Worm (Caenorhabditis elegans) whole organism, L2 larva: ENCODE data around the gene hrg-10.

Experiments used
- C34F6.9 ChIP-seq: fragments of 150-350 bp; optimal IDR thresholded peaks from 2 replicates; lab custom pipeline; 2014; ENCODE audit warnings: missing biosample characterization, missing genetic modification characterization
- F13H6.1 ChIP-seq: sonication (generic microtip); optimal IDR thresholded peaks from 2 replicates; lab custom pipeline; 2016; ENCODE audit warnings: missing genetic modification characterization, missing compliant biosample characterization
- R02D3.7 ChIP-seq: fragments of 150-350 bp; optimal IDR thresholded peaks from 2 replicates; lab custom pipeline; 2014; ENCODE audit warnings: missing biosample characterization, missing genetic modification characterization
- Y55F3AM.14 ChIP-seq: fragments of 200-800 bp; sonication (Bioruptor generic); optimal IDR thresholded peaks from 2 replicates; lab custom pipeline; 2018; ENCODE audit warnings: mild to moderate bottlenecking, missing genetic modification characterization, missing compliant biosample characterization
- ZK546.5 ChIP-seq: sonication (generic microtip); optimal IDR thresholded peaks from 2 replicates; lab custom pipeline; 2017; ENCODE audit warnings: missing biosample characterization, missing genetic modification characterization
- aly-2 ChIP-seq: fragments of 150-350 bp; optimal IDR thresholded peaks from 2 replicates; lab custom pipeline; 2014; ENCODE audit warnings: missing biosample characterization, missing genetic modification characterization
- ama-1 ChIP-seq: fragments of 150-350 bp; optimal IDR thresholded peaks from 2 replicates; lab custom pipeline; 2018; ENCODE audit warnings: inconsistent platforms
- blmp-1 ChIP-seq: sonication (generic microtip); optimal IDR thresholded peaks from 2 replicates; lab custom pipeline; 2017; ENCODE audit warnings: missing genetic modification characterization, mild to moderate bottlenecking, missing compliant biosample characterization, antibody characterized with exemption, moderate library complexity; ENCODE audit not compliant: insufficient read depth
- ceh-82 ChIP-seq: fragments of 150-350 bp; optimal IDR thresholded peaks from 2 replicates; lab custom pipeline; 2014; ENCODE audit warnings: missing biosample characterization, missing genetic modification characterization
- crh-2 ChIP-seq: sonication (generic microtip); optimal IDR thresholded peaks from 2 replicates; lab custom pipeline; 2017; ENCODE audit warnings: missing biosample characterization, missing genetic modification characterization
- dmd-4 ChIP-seq: sonication (generic microtip); optimal IDR thresholded peaks from 2 replicates; lab custom pipeline; 2017; ENCODE audit warnings: missing biosample characterization, missing genetic modification characterization
- elt-1 ChIP-seq: fragments of 150-350 bp; optimal IDR thresholded peaks from 2 replicates; lab custom pipeline; 2014; ENCODE audit warnings: missing biosample characterization, missing genetic modification characterization
- elt-3 ChIP-seq: sonication (generic microtip); optimal IDR thresholded peaks from 2 replicates; lab custom pipeline; 2017; ENCODE audit warnings: missing biosample characterization, missing genetic modification characterization
- fos-1 ChIP-seq: fragments of 150-350 bp; optimal IDR thresholded peaks from 2 replicates; lab custom pipeline; 2014; ENCODE audit warnings: missing biosample characterization, missing genetic modification characterization
- gmeb-1 ChIP-seq: fragments of 150-350 bp; optimal IDR thresholded peaks from 2 replicates; lab custom pipeline; 2014; ENCODE audit warnings: missing biosample characterization, missing genetic modification characterization
- lin-11 ChIP-seq: fragments of 150-350 bp; sonication (generic microtip); optimal IDR thresholded peaks from 2 replicates; lab custom pipeline; 2014; ENCODE audit warnings: missing biosample characterization, missing genetic modification characterization, inconsistent platforms, mixed read lengths
- lin-13 ChIP-seq: fragments of 150-350 bp; optimal IDR thresholded peaks from 2 replicates; lab custom pipeline; 2014; ENCODE audit warnings: missing biosample characterization, missing genetic modification reagents, missing genetic modification characterization
- lsy-2 ChIP-seq, 2 experiments: fragments of 150-350 bp in 1 of 2; sonication (generic microtip) in 1 of 2; optimal IDR thresholded peaks; 2 replicates each; lab custom pipeline; 2014 to 2017; ENCODE audit warnings: missing biosample characterization in 2 of 2, missing genetic modification characterization in 2 of 2
- mab-5 ChIP-seq: fragments of 150-350 bp; optimal IDR thresholded peaks from 2 replicates; lab custom pipeline; 2014; ENCODE audit warnings: missing biosample characterization, missing genetic modification characterization
- mbf-1 ChIP-seq: sonication (generic microtip); optimal IDR thresholded peaks from 2 replicates; lab custom pipeline; 2017; ENCODE audit warnings: missing biosample characterization, missing genetic modification characterization
- nhr-10 ChIP-seq: sonication (generic microtip); optimal IDR thresholded peaks from 2 replicates; lab custom pipeline; 2017; ENCODE audit warnings: missing biosample characterization, missing genetic modification characterization
- nhr-12 ChIP-seq: fragments of 150-350 bp; optimal IDR thresholded peaks from 2 replicates; lab custom pipeline; 2014; ENCODE audit warnings: missing biosample characterization, missing genetic modification characterization
- nhr-129 ChIP-seq: fragments of 150-350 bp; optimal IDR thresholded peaks from 2 replicates; lab custom pipeline; 2014; ENCODE audit warnings: missing biosample characterization, missing genetic modification characterization
- nhr-21 ChIP-seq: fragments of 150-350 bp; optimal IDR thresholded peaks from 2 replicates; lab custom pipeline; 2014; ENCODE audit warnings: missing biosample characterization, missing genetic modification characterization
- nhr-23 ChIP-seq: fragments of 150-350 bp; optimal IDR thresholded peaks from 2 replicates; lab custom pipeline; 2014; ENCODE audit warnings: missing biosample characterization, missing genetic modification reagents, missing genetic modification characterization
- nhr-237 ChIP-seq: fragments of 150-350 bp; optimal IDR thresholded peaks from 2 replicates; lab custom pipeline; 2014; ENCODE audit warnings: missing biosample characterization, missing genetic modification characterization
- nhr-25 ChIP-seq: fragments of 150-350 bp; sonication (generic microtip); optimal IDR thresholded peaks from 3 replicates; lab custom pipeline; 2014; ENCODE audit warnings: missing biosample characterization, missing genetic modification characterization
- sem-4 ChIP-seq: fragments of 150-350 bp; optimal IDR thresholded peaks from 2 replicates; lab custom pipeline; 2014; ENCODE audit warnings: missing biosample characterization, missing genetic modification reagents, missing genetic modification characterization
- sma-3 ChIP-seq: sonication (generic microtip); optimal IDR thresholded peaks from 2 replicates; lab custom pipeline; 2016; ENCODE audit warnings: missing genetic modification reagents, missing genetic modification characterization, missing compliant biosample characterization
- sma-9 ChIP-seq, 2 experiments: fragments of 150-350 bp in 1 of 2; sonication (generic microtip) in 1 of 2; optimal IDR thresholded peaks; 2 replicates each; lab custom pipeline; 2014 to 2016; ENCODE audit warnings: missing genetic modification characterization in 2 of 2, mild to moderate bottlenecking in 1 of 2, missing biosample characterization in 1 of 2, missing compliant biosample characterization in 1 of 2, missing genetic modification reagents in 1 of 2, moderate library complexity in 1 of 2
- snpc-4 ChIP-seq: fragments of 150-350 bp; optimal IDR thresholded peaks from 2 replicates; lab custom pipeline; 2014; ENCODE audit warnings: missing biosample characterization, missing genetic modification characterization
- unc-55 ChIP-seq: fragments of 150-350 bp; sonication (generic microtip); optimal IDR thresholded peaks from 3 replicates; lab custom pipeline; 2014; ENCODE audit warnings: missing biosample characterization, missing genetic modification reagents, missing genetic modification characterization
- unc-62 ChIP-seq: fragments of 150-350 bp; optimal IDR thresholded peaks from 2 replicates; lab custom pipeline; 2014; ENCODE audit warnings: missing biosample characterization, missing genetic modification reagents, missing genetic modification characterization
- zag-1 ChIP-seq: fragments of 150-350 bp; optimal IDR thresholded peaks from 2 replicates; lab custom pipeline; 2014; ENCODE audit warnings: missing biosample characterization, missing genetic modification characterization
- ztf-1 ChIP-seq: fragments of 200-800 bp; sonication (Bioruptor generic); conservative IDR thresholded peaks from 2 replicates; pipeline ENCODE4 v1.3.6; 2022; ENCODE audit warnings: missing genetic modification characterization, missing compliant biosample characterization
- ztf-4 ChIP-seq: fragments of 150-350 bp; optimal IDR thresholded peaks from 2 replicates; lab custom pipeline; 2014; ENCODE audit warnings: missing biosample characterization, missing genetic modification characterization

The hrg-10 gene

DNA sequence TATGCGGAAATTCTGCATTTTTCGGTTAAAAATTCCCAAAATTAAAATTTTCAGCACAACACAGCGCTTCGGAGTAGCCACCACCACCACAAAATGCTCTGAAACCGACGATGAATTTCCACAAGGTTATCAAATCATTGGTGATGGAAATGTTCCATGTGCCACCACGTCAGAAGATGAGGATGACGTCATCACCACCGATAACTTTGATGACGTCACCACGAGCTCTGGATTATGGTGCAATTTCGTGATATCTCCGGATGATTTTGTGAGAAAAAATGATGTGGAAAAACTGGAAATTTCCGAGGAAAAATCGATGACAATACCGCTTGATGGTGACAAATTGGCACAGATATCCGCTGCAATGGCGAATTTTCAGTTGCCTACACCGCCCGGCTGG lies 35.9 kb upstream of the hrg-10 start:
- TF ChIP-seq ceh-82 (no peak), nhr-12 (tag; lab: Kevin White, UChicago) (no peak), crh-2 (tag; lab: Kevin White, UChicago) (no peak), zag-1 (tag; lab: Kevin White, UChicago) (no peak), aly-2 (tag; lab: Kevin White, UChicago) (no peak), elt-3 (tag; lab: Kevin White, UChicago) (no peak), ztf-4 (tag; lab: Kevin White, UChicago) (no peak), gmeb-1 (tag; lab: Kevin White, UChicago) (no peak), mbf-1 (tag; lab: Kevin White, UChicago) (no peak), mab-5 (tag; lab: Kevin White, UChicago) (no peak), elt-1 (no peak), dmd-4 (tag; lab: Kevin White, UChicago) (no peak), ZK546.5 (tag; lab: Kevin White, UChicago) (no peak), lin-13 (GFP tag; lab: Kevin White, UChicago) (no peak), unc-62 (GFP tag; lab: Kevin White, UChicago) (no peak), C34F6.9 (tag; lab: Kevin White, UChicago) (no peak), sma-9 (GFP tag; optimal IDR thresholded peaks at IDR 0.05; lab: Kevin White, UChicago) (no peak), sma-9 (tag; optimal IDR thresholded peaks at IDR 0.05; lab: Kevin White, UChicago) (no peak), ztf-1 (GFP tag; lab: Robert Waterston, UW) (no peak), sem-4 (no peak), blmp-1 (tag; lab: Kevin White, UChicago) (no peak)

DNA sequence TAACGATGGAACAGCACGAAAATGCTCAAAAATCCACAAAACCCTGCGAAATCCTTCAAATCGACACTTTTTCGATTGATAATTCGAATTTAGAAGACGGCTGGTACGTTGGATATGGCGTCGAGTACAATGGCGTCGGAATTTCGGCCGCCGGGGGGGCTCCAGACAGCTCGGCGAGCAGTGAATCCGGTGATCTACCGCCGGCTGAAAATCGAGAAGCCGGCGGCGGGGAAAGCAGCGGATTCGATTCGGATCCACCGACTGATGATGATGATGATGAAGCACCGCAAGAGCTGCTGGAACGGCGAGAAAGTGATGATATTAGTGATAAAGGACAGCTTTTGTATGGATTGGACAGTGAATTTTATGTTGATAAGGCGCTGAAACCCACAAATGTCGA lies 33.8 kb upstream of the hrg-10 start:
- TF ChIP-seq nhr-10 (tag; lab: Kevin White, UChicago): no peak
- no peak for TF ChIP-seq ceh-82
- no peak for TF ChIP-seq nhr-12 (tag; lab: Kevin White, UChicago)
- TF ChIP-seq sma-3: no peak
- no peak for TF ChIP-seq ztf-4 (tag; lab: Kevin White, UChicago)
- no peak for TF ChIP-seq unc-62 (GFP tag; lab: Kevin White, UChicago)

ce11 chrV:18990238-18990901 lies 33.3 kb upstream of the hrg-10 start, which contains the start of the genes reps-1 and Y39B6A.37:
reps-1 (minus strand) TSS chrV:18990500.
Y39B6A.37 (plus strand) TSS chrV:18990851.
- TF ChIP-seq unc-62 (GFP tag; lab: Kevin White, UChicago): no peak
- peak; percentile 82 for TF ChIP-seq lin-13 (GFP tag; lab: Kevin White, UChicago)
- peak; percentile 45 for TF ChIP-seq mab-5 (tag; lab: Kevin White, UChicago)
- peak; percentile 12 for TF ChIP-seq ceh-82
- peak; percentile 33 for TF ChIP-seq snpc-4 (tag; lab: Kevin White, UChicago)
- TF ChIP-seq sem-4: peak; percentile 7
- peak; percentile 66 for TF ChIP-seq crh-2 (tag; lab: Kevin White, UChicago)
- TF ChIP-seq aly-2 (tag; lab: Kevin White, UChicago): no peak
- TF ChIP-seq Y55F3AM.14 (GFP tag; lab: Kevin White, UChicago): no peak
- no peak for TF ChIP-seq nhr-23 (tag; lab: Kevin White, UChicago)
- TF ChIP-seq nhr-10 (tag; lab: Kevin White, UChicago): peak; percentile 6
- TF ChIP-seq ama-1: no peak
- TF ChIP-seq lsy-2 (tag; optimal IDR thresholded peaks at IDR 0.05; lab: Kevin White, UChicago): peak; percentile 82
- TF ChIP-seq C34F6.9 (tag; lab: Kevin White, UChicago): peak; percentile 73
- TF ChIP-seq R02D3.7 (tag; lab: Kevin White, UChicago): peak; percentile 35
- peak; percentile 57 for TF ChIP-seq nhr-25 (tag; lab: Kevin White, UChicago)
- TF ChIP-seq fos-1: peak; percentile 27
- peak; percentile 24 for TF ChIP-seq lin-11 (tag; lab: Kevin White, UChicago)
- peak; percentile 45 for TF ChIP-seq blmp-1 (tag; lab: Kevin White, UChicago)
- TF ChIP-seq nhr-129 (tag; lab: Kevin White, UChicago): peak; percentile 27
- TF ChIP-seq gmeb-1 (tag; lab: Kevin White, UChicago): peak; percentile 83
- TF ChIP-seq nhr-237 (tag; lab: Kevin White, UChicago): no peak
- TF ChIP-seq unc-55: peak; percentile 72
- peak; percentile 58 for TF ChIP-seq sma-9 (GFP tag; optimal IDR thresholded peaks at IDR 0.05; lab: Kevin White, UChicago)
- TF ChIP-seq sma-9 (tag; optimal IDR thresholded peaks at IDR 0.05; lab: Kevin White, UChicago): no peak
- peak; percentile 62 for TF ChIP-seq F13H6.1 (tag; lab: Kevin White, UChicago)
- TF ChIP-seq sma-3: peak; percentile 32
- TF ChIP-seq nhr-21 (tag; lab: Kevin White, UChicago): peak; percentile 25
